Worm (Caenorhabditis elegans) whole organism, L2 larva: ENCODE results near the gene sto-2.
A peak's percentile ranks its signal among the peaks of the same experiment; 100 is the strongest.

ENCODE experiments used
- C34F6.9 ChIP-seq: fragments of 150-350 bp; optimal IDR thresholded peaks from 2 replicates; lab custom pipeline; 2014; ENCODE audit warnings: missing biosample characterization, missing genetic modification characterization
- Y55F3AM.14 ChIP-seq: fragments of 200-800 bp; sonication (Bioruptor generic); optimal IDR thresholded peaks from 2 replicates; lab custom pipeline; 2018; ENCODE audit warnings: mild to moderate bottlenecking, missing genetic modification characterization, missing compliant biosample characterization
- ZK546.5 ChIP-seq: sonication (generic microtip); optimal IDR thresholded peaks from 2 replicates; lab custom pipeline; 2017; ENCODE audit warnings: missing biosample characterization, missing genetic modification characterization
- alr-1 ChIP-seq: fragments of 150-350 bp; optimal IDR thresholded peaks from 2 replicates; lab custom pipeline; 2014; ENCODE audit warnings: missing biosample characterization, missing genetic modification characterization
- aly-2 ChIP-seq: fragments of 150-350 bp; optimal IDR thresholded peaks from 2 replicates; lab custom pipeline; 2014; ENCODE audit warnings: missing biosample characterization, missing genetic modification characterization
- ama-1 ChIP-seq: fragments of 150-350 bp; optimal IDR thresholded peaks from 2 replicates; lab custom pipeline; 2018; ENCODE audit warnings: inconsistent platforms
- ceh-16 ChIP-seq: fragments of 150-350 bp; optimal IDR thresholded peaks from 2 replicates; lab custom pipeline; 2014; ENCODE audit warnings: missing biosample characterization, missing genetic modification characterization
- ceh-82 ChIP-seq: fragments of 150-350 bp; optimal IDR thresholded peaks from 2 replicates; lab custom pipeline; 2014; ENCODE audit warnings: missing biosample characterization, missing genetic modification characterization
- crh-2 ChIP-seq: sonication (generic microtip); optimal IDR thresholded peaks from 2 replicates; lab custom pipeline; 2017; ENCODE audit warnings: missing biosample characterization, missing genetic modification characterization
- dmd-4 ChIP-seq: sonication (generic microtip); optimal IDR thresholded peaks from 2 replicates; lab custom pipeline; 2017; ENCODE audit warnings: missing biosample characterization, missing genetic modification characterization
- egl-27 ChIP-seq: sonication (generic microtip); optimal IDR thresholded peaks from 3 replicates; lab custom pipeline; 2017; ENCODE audit warnings: missing biosample characterization, missing genetic modification reagents, missing genetic modification characterization
- elt-1 ChIP-seq: fragments of 150-350 bp; optimal IDR thresholded peaks from 2 replicates; lab custom pipeline; 2014; ENCODE audit warnings: missing biosample characterization, missing genetic modification characterization
- elt-3 ChIP-seq: sonication (generic microtip); optimal IDR thresholded peaks from 2 replicates; lab custom pipeline; 2017; ENCODE audit warnings: missing biosample characterization, missing genetic modification characterization
- fos-1 ChIP-seq: fragments of 150-350 bp; optimal IDR thresholded peaks from 2 replicates; lab custom pipeline; 2014; ENCODE audit warnings: missing biosample characterization, missing genetic modification characterization
- gmeb-1 ChIP-seq: fragments of 150-350 bp; optimal IDR thresholded peaks from 2 replicates; lab custom pipeline; 2014; ENCODE audit warnings: missing biosample characterization, missing genetic modification characterization
- lin-11 ChIP-seq: fragments of 150-350 bp; sonication (generic microtip); optimal IDR thresholded peaks from 2 replicates; lab custom pipeline; 2014; ENCODE audit warnings: missing biosample characterization, missing genetic modification characterization, inconsistent platforms, mixed read lengths
- lin-13 ChIP-seq: fragments of 150-350 bp; optimal IDR thresholded peaks from 2 replicates; lab custom pipeline; 2014; ENCODE audit warnings: missing biosample characterization, missing genetic modification reagents, missing genetic modification characterization
- lin-39 ChIP-seq: fragments of 150-350 bp; optimal IDR thresholded peaks from 2 replicates; lab custom pipeline; 2014; ENCODE audit warnings: missing biosample characterization, missing genetic modification reagents, missing genetic modification characterization
- lsy-2 ChIP-seq, 2 experiments: fragments of 150-350 bp in 1 of 2; sonication (generic microtip) in 1 of 2; optimal IDR thresholded peaks; 2 replicates each; lab custom pipeline; 2014 to 2017; ENCODE audit warnings: missing biosample characterization in 2 of 2, missing genetic modification characterization in 2 of 2
- mab-5 ChIP-seq: fragments of 150-350 bp; optimal IDR thresholded peaks from 2 replicates; lab custom pipeline; 2014; ENCODE audit warnings: missing biosample characterization, missing genetic modification characterization
- mbf-1 ChIP-seq: sonication (generic microtip); optimal IDR thresholded peaks from 2 replicates; lab custom pipeline; 2017; ENCODE audit warnings: missing biosample characterization, missing genetic modification characterization
- nhr-10 ChIP-seq: sonication (generic microtip); optimal IDR thresholded peaks from 2 replicates; lab custom pipeline; 2017; ENCODE audit warnings: missing biosample characterization, missing genetic modification characterization
- nhr-11 ChIP-seq: fragments of 150-350 bp; optimal IDR thresholded peaks from 2 replicates; lab custom pipeline; 2014; ENCODE audit warnings: missing biosample characterization, missing genetic modification characterization
- nhr-12 ChIP-seq: fragments of 150-350 bp; optimal IDR thresholded peaks from 2 replicates; lab custom pipeline; 2014; ENCODE audit warnings: missing biosample characterization, missing genetic modification characterization
- nhr-129 ChIP-seq: fragments of 150-350 bp; optimal IDR thresholded peaks from 2 replicates; lab custom pipeline; 2014; ENCODE audit warnings: missing biosample characterization, missing genetic modification characterization
- nhr-21 ChIP-seq: fragments of 150-350 bp; optimal IDR thresholded peaks from 2 replicates; lab custom pipeline; 2014; ENCODE audit warnings: missing biosample characterization, missing genetic modification characterization
- nhr-23 ChIP-seq: fragments of 150-350 bp; optimal IDR thresholded peaks from 2 replicates; lab custom pipeline; 2014; ENCODE audit warnings: missing biosample characterization, missing genetic modification reagents, missing genetic modification characterization
- nhr-237 ChIP-seq: fragments of 150-350 bp; optimal IDR thresholded peaks from 2 replicates; lab custom pipeline; 2014; ENCODE audit warnings: missing biosample characterization, missing genetic modification characterization
- nhr-25 ChIP-seq: fragments of 150-350 bp; sonication (generic microtip); optimal IDR thresholded peaks from 3 replicates; lab custom pipeline; 2014; ENCODE audit warnings: missing biosample characterization, missing genetic modification characterization
- nhr-6 ChIP-seq: fragments of 150-350 bp; optimal IDR thresholded peaks from 2 replicates; lab custom pipeline; 2014; ENCODE audit warnings: missing biosample characterization, missing genetic modification characterization
- nhr-77 ChIP-seq: fragments of 150-350 bp; optimal IDR thresholded peaks from 2 replicates; lab custom pipeline; 2014; ENCODE audit warnings: missing biosample characterization, missing genetic modification characterization
- peb-1 ChIP-seq: fragments of 150-350 bp; optimal IDR thresholded peaks from 2 replicates; lab custom pipeline; 2014; ENCODE audit warnings: missing biosample characterization, missing genetic modification characterization
- sem-4 ChIP-seq: fragments of 150-350 bp; optimal IDR thresholded peaks from 2 replicates; lab custom pipeline; 2014; ENCODE audit warnings: missing biosample characterization, missing genetic modification reagents, missing genetic modification characterization
- skn-1 ChIP-seq: sonication (generic microtip); optimal IDR thresholded peaks from 2 replicates; lab custom pipeline; 2017; ENCODE audit warnings: missing biosample characterization, missing genetic modification characterization
- sma-3 ChIP-seq: sonication (generic microtip); optimal IDR thresholded peaks from 2 replicates; lab custom pipeline; 2016; ENCODE audit warnings: missing genetic modification reagents, missing genetic modification characterization, missing compliant biosample characterization
- sma-9 ChIP-seq, 2 experiments: fragments of 150-350 bp in 1 of 2; sonication (generic microtip) in 1 of 2; optimal IDR thresholded peaks; 2 replicates each; lab custom pipeline; 2014 to 2016; ENCODE audit warnings: missing genetic modification characterization in 2 of 2, mild to moderate bottlenecking in 1 of 2, missing biosample characterization in 1 of 2, missing compliant biosample characterization in 1 of 2, missing genetic modification reagents in 1 of 2, moderate library complexity in 1 of 2
- unc-39 ChIP-seq: fragments of 150-350 bp; optimal IDR thresholded peaks from 2 replicates; lab custom pipeline; 2014; ENCODE audit warnings: missing biosample characterization, missing genetic modification characterization
- unc-55 ChIP-seq: fragments of 150-350 bp; sonication (generic microtip); optimal IDR thresholded peaks from 3 replicates; lab custom pipeline; 2014; ENCODE audit warnings: missing biosample characterization, missing genetic modification reagents, missing genetic modification characterization
- zag-1 ChIP-seq: fragments of 150-350 bp; optimal IDR thresholded peaks from 2 replicates; lab custom pipeline; 2014; ENCODE audit warnings: missing biosample characterization, missing genetic modification characterization
- ztf-1 ChIP-seq: fragments of 200-800 bp; sonication (Bioruptor generic); conservative IDR thresholded peaks from 2 replicates; pipeline ENCODE4 v1.3.6; 2022; ENCODE audit warnings: missing genetic modification characterization, missing compliant biosample characterization
- ztf-4 ChIP-seq: fragments of 150-350 bp; optimal IDR thresholded peaks from 2 replicates; lab custom pipeline; 2014; ENCODE audit warnings: missing biosample characterization, missing genetic modification characterization

Gene sto-2

DNA sequence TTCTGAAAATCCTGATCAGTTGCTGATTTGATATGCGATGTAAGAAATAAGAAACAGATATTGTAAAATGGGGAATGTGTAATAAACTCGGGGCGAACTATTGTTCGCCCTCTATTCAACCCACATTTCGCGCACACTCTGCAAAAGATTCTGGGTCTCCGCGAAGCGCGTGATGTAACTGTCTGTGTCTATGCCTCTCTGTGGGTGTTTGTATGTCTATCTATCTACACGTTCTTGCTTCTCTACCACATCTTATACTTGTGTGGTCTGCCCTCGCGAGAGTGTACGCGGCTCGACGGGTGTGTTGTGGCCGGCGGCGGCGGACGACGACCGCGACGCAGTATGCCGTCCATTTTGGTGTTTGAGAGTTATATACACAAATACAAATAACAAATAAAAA, 13.3 kb upstream of the sto-2 start (continued):
- peak; percentile 71 for TF ChIP-seq sma-9 (GFP tag; optimal IDR thresholded peaks at IDR 0.05; lab: Kevin White, UChicago)
- no peak for TF ChIP-seq sma-9 (tag; optimal IDR thresholded peaks at IDR 0.05; lab: Kevin White, UChicago)
- TF ChIP-seq lin-39 (tag; lab: Kevin White, UChicago), result no peak
- peak; percentile 71 for TF ChIP-seq C34F6.9 (tag; lab: Kevin White, UChicago)
- no peak for TF ChIP-seq ztf-4 (tag; lab: Kevin White, UChicago)
- TF ChIP-seq, all 48 proteins: peak for 21

DNA sequence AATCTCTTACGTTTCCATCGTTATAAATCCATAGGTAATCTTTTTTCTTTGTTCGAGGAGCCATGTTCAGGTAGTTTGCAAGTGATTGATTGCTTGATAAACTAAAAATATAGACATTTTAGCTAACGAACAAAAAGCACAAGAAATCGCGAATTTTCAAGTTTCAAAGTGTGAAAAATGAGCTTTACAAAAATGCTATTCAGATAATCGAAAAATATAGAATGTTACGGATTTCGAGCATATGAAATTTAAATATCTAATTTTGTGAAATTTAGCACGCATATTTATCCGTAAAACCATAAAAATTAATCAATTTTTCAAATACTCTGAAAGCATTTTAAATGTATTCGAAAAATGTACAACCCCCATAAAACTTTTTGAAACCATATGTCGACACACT, 12.2 kb upstream of the sto-2 start, which contains the start of gene C26B9.6:
C26B9.6 (minus strand) TSS at position 101 of the 400 bp plus-strand sequence.
- TF ChIP-seq nhr-77 (tag; lab: Kevin White, UChicago) (no peak), peb-1 (tag; lab: Kevin White, UChicago) (no peak), nhr-10 (no peak), gmeb-1 (tag; lab: Kevin White, UChicago) (no peak), nhr-23 (tag; lab: Kevin White, UChicago) (no peak), nhr-25 (tag; lab: Kevin White, UChicago) (no peak), unc-39 (tag; lab: Kevin White, UChicago) (no peak), zag-1 (tag; lab: Kevin White, UChicago) (no peak), ceh-82 (tag; lab: Kevin White, UChicago) (no peak), nhr-129 (tag; lab: Kevin White, UChicago) (no peak), nhr-237 (no peak), ama-1 (lab: Kevin White, UChicago) (no peak), unc-55 (GFP tag; lab: Kevin White, UChicago) (no peak), nhr-11 (no peak), egl-27 (no peak), lsy-2 (tag; optimal IDR thresholded peaks at IDR 0.05; lab: Kevin White, UChicago) (no peak), lin-11 (tag; lab: Kevin White, UChicago) (no peak), Y55F3AM.14 (GFP tag; lab: Kevin White, UChicago) (no peak)

DNA sequence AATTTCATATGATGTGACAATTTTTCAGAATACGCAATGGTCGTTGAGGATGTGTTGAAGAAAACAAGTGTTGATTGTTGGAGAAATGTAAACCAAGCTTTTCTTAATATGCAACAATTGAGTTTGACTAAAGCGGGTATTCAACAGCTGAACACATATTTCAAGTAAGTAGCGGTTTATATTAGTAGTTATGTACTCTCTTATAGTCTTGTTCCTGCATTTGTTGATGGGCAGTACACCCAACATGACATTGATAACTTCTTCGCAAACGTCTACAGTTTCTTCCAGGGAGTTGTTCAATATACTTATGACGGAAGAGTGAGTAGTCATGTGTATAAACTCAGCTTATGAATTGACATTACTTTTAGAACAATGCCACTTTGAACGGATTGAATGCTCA, 7.6 kb upstream of the sto-2 start:
- no peak for TF ChIP-seq nhr-25 (tag; lab: Kevin White, UChicago)
- no peak for TF ChIP-seq egl-27
- no peak for TF ChIP-seq ztf-4 (tag; lab: Kevin White, UChicago)
- TF ChIP-seq mbf-1 (tag; lab: Kevin White, UChicago), result no peak
- no peak for TF ChIP-seq lin-11 (tag; lab: Kevin White, UChicago)
- TF ChIP-seq sma-3 (GFP tag; lab: Kevin White, UChicago), result no peak
- TF ChIP-seq gmeb-1 (tag; lab: Kevin White, UChicago), result no peak
- TF ChIP-seq lsy-2 (tag; optimal IDR thresholded peaks at IDR 0.05; lab: Kevin White, UChicago), result no peak
- TF ChIP-seq elt-3 (tag; lab: Kevin White, UChicago), result no peak
- no peak for TF ChIP-seq mab-5 (tag; lab: Kevin White, UChicago)
- no peak for TF ChIP-seq nhr-23 (tag; lab: Kevin White, UChicago)
- TF ChIP-seq peb-1 (tag; lab: Kevin White, UChicago), result no peak
- TF ChIP-seq ZK546.5, result no peak
- no peak for TF ChIP-seq alr-1 (tag; lab: Kevin White, UChicago)
- TF ChIP-seq lin-39 (tag; lab: Kevin White, UChicago), result no peak
- no peak for TF ChIP-seq elt-1

DNA sequence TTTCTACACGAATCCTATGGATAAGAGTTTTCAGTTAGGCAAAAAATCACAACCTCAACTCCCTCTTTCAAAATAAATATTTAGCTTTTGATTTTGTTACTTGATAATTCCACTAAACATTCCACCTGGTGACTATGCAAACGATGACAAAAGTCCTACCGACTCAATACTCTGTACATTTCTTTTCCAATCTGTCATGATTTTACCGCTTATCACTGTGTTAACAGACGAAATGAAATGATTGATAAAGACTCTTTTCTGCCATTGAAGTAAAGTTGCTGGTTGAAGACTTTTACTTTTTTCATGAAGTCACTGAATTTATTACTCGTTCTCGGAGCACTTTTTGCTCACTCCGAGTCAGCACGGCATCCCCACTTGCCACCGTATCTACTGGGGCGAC, 6.0 kb upstream of the sto-2 start, which contains the start of gene C26B9.5:
C26B9.5 (plus strand) TSS at position 244 of the 400 bp plus-strand sequence.
- no peak for TF ChIP-seq elt-3 (tag; lab: Kevin White, UChicago)
- TF ChIP-seq sem-4, result no peak
- no peak for TF ChIP-seq ZK546.5
- no peak for TF ChIP-seq lin-39 (tag; lab: Kevin White, UChicago)
- peak; percentile 80 for TF ChIP-seq skn-1 (tag; lab: Kevin White, UChicago)
- no peak for TF ChIP-seq nhr-10
- peak; percentile 86 for TF ChIP-seq fos-1 (tag; lab: Kevin White, UChicago)
- no peak for TF ChIP-seq sma-9 (GFP tag; optimal IDR thresholded peaks at IDR 0.05; lab: Kevin White, UChicago)
- TF ChIP-seq sma-9 (tag; optimal IDR thresholded peaks at IDR 0.05; lab: Kevin White, UChicago), result no peak
- no peak for TF ChIP-seq dmd-4
- no peak for TF ChIP-seq ztf-4 (tag; lab: Kevin White, UChicago)

DNA sequence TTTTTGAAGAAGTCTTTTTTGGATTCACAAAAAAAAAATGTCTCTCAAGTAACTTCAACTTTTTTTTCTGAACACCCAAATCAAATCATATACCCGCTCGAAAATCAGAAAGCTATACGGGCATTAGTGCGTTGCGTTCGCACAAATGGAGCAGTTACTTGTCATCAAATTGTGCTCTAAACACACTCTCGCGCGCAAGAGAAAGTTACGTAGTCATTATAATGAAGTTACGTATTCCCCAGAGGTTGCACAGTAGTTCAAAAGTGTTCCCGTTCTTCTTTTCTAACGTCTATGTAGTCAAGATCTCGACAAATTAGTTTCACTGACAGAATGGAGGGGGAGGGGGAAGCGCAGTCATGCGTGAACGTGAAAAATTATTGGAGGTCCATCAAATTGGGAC, 1.6 kb downstream of the sto-2 start:
- no peak for TF ChIP-seq fos-1 (tag; lab: Kevin White, UChicago)
- TF ChIP-seq nhr-23 (tag; lab: Kevin White, UChicago), result no peak
- TF ChIP-seq C34F6.9 (tag; lab: Kevin White, UChicago), result no peak
- no peak for TF ChIP-seq unc-39 (tag; lab: Kevin White, UChicago)
- no peak for TF ChIP-seq aly-2 (tag; lab: Kevin White, UChicago)
- TF ChIP-seq ceh-16 (tag; lab: Kevin White, UChicago), result no peak
- no peak for TF ChIP-seq crh-2 (tag; lab: Kevin White, UChicago)
- TF ChIP-seq nhr-21 (tag; lab: Kevin White, UChicago), result no peak
- no peak for TF ChIP-seq ztf-1 (GFP tag; lab: Robert Waterston, UW)
- TF ChIP-seq nhr-6, result no peak
- TF ChIP-seq elt-1, result no peak
- no peak for TF ChIP-seq alr-1 (tag; lab: Kevin White, UChicago)
- no peak for TF ChIP-seq nhr-77 (tag; lab: Kevin White, UChicago)
- no peak for TF ChIP-seq sma-3 (GFP tag; lab: Kevin White, UChicago)
- TF ChIP-seq lin-13 (GFP tag; lab: Kevin White, UChicago), result no peak
- no peak for TF ChIP-seq nhr-12 (tag; lab: Kevin White, UChicago)
- TF ChIP-seq nhr-25 (tag; lab: Kevin White, UChicago), result no peak
- no peak for TF ChIP-seq peb-1 (tag; lab: Kevin White, UChicago)
- TF ChIP-seq ama-1 (lab: Kevin White, UChicago), result no peak
- no peak for TF ChIP-seq zag-1 (tag; lab: Kevin White, UChicago)
